Fruit fly (Drosophila melanogaster) whole organism: ENCODE data around the gene Orct.

ENCODE experiments used
- CG8478 ChIP-seq: fragments of >200 bp; optimal IDR thresholded peaks from 2 replicates; lab custom pipeline; 2018; ENCODE audit warnings: inconsistent platforms
- Dll ChIP-seq: fragments of >200 bp; optimal IDR thresholded peaks from 2 replicates; lab custom pipeline; 2017
- EcR ChIP-seq, 2 experiments: fragments of >200 bp; optimal IDR thresholded peaks; 2 replicates each; lab custom pipeline; 2017; ENCODE audit warnings: missing biosample characterization in 2 of 2, missing genetic modification characterization in 2 of 2, missing genetic modification reagents in 2 of 2
- pan ChIP-seq: fragments of >200 bp; optimal IDR thresholded peaks from 2 replicates; lab custom pipeline; 2017
- psq ChIP-seq: fragments of >200 bp; optimal IDR thresholded peaks from 2 replicates; lab custom pipeline; 2017
- usp ChIP-seq: fragments of >200 bp; optimal IDR thresholded peaks from 2 replicates; lab custom pipeline; 2017; ENCODE audit warnings: missing biosample characterization, missing genetic modification characterization, mixed read lengths

DNA sequence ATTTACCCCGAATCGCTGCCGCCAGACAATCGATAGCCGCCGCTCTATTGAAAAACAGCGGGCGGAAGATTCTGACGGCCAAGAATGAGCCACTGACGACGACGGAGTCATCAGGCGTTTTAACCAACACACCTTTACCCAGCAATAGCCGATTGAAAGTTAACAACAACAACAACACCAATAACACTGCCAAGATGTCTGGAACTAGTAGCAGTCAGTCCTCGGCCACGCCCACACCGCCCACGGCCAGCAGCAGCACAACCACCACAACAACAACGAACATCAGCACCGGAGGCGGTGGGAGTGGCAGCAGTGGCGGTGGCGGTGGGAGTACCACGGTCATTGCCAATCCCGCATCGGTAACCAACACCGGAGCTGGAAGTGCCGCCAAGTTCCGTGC lies 44.1 kb upstream of the Orct start:
- TF ChIP-seq pan (no peak), psq (lab: Kevin White, UChicago) (no peak), EcR (GFP tag; optimal IDR thresholded peaks at IDR 0.05; lab: Kevin White, UChicago) (no peak), usp (GFP tag; lab: Kevin White, UChicago) (no peak), CG8478 (no peak), Dll (lab: Kevin White, UChicago) (no peak)
